Fruit fly (Drosophila melanogaster): ENCODE data around the gene Ubr3.
A peak's percentile ranks its signal among the peaks of the same experiment; 100 is the strongest.

Gene Ubr3

dm6 chrX:7959512-7959911 lies 23.8 kb downstream of the Ubr3 start (continued):
- TF ChIP-seq Dip3 (GFP tag; optimal IDR thresholded peaks at IDR 0.05) (no peak), Pdp1 (GFP tag; optimal IDR thresholded peaks at IDR 0.05) (no peak), gro (GFP tag; optimal IDR thresholded peaks at IDR 0.05) (no peak), amos (GFP tag; IDR thresholded peaks at IDR 0.05; ENCODE audit: partially characterized antibody) (no peak), CG16815 (GFP tag; optimal IDR thresholded peaks at IDR 0.05) (no peak), CG7357 (GFP tag; IDR thresholded peaks at IDR 0.05) (no peak), CG11398 (GFP tag; optimal IDR thresholded peaks at IDR 0.05) (no peak), ftz-f1 (GFP tag; optimal IDR thresholded peaks at IDR 0.05) (no peak), CG17385 (GFP tag; optimal IDR thresholded peaks at IDR 0.05) (no peak), gsb-n (tag; optimal IDR thresholded peaks at IDR 0.05) (no peak), Dref (GFP tag; IDR thresholded peaks at IDR 0.05) (0 out of 2 replicates have a peak, but pooled peaks have one; percentile 22), CG34422 (GFP tag; IDR thresholded peaks at IDR 0.05) (no peak), Hand (GFP tag; optimal IDR thresholded peaks at IDR 0.05) (no peak), CG13296 (GFP tag; optimal IDR thresholded peaks at IDR 0.05) (no peak), pfk (GFP tag; optimal IDR thresholded peaks at IDR 0.05) (peak; percentile 86), kay (GFP tag; optimal IDR thresholded peaks at IDR 0.05) (no peak), CG12942 (GFP tag; optimal IDR thresholded peaks at IDR 0.05) (no peak), B-H2 (GFP tag; optimal IDR thresholded peaks at IDR 0.05) (no peak), CG17361 (GFP tag; IDR thresholded peaks at IDR 0.05) (no peak), kni (GFP tag; optimal IDR thresholded peaks at IDR 0.05) (no peak), luna (GFP tag; optimal IDR thresholded peaks at IDR 0.05) (no peak), ac (GFP tag; optimal IDR thresholded peaks at IDR 0.05) (no peak), Dad (GFP tag; optimal IDR thresholded peaks at IDR 0.05) (no peak), pum (GFP tag; optimal IDR thresholded peaks at IDR 0.05) (no peak), chif (GFP tag; optimal IDR thresholded peaks at IDR 0.05) (no peak), danr (GFP tag; IDR thresholded peaks at IDR 0.05) (no peak), CG9797 (GFP tag; optimal IDR thresholded peaks at IDR 0.05) (no peak), btn (GFP tag; optimal IDR thresholded peaks at IDR 0.05) (no peak), Dll (GFP tag; IDR thresholded peaks at IDR 0.05; ENCODE audit: partially characterized antibody) (0 out of 4 replicates have a peak, but pooled peaks have one; percentile 38), Hsf (GFP tag; optimal IDR thresholded peaks at IDR 0.05) (no peak), Atf6 (GFP tag; IDR thresholded peaks at IDR 0.05) (no peak), BEAF-32 (GFP tag; optimal IDR thresholded peaks at IDR 0.05) (peak; percentile 34), CG10462 (GFP tag; optimal IDR thresholded peaks at IDR 0.05) (no peak), CG8765 (GFP tag; IDR thresholded peaks at IDR 0.05) (no peak), Rfx (GFP tag; IDR thresholded peaks at IDR 0.05) (no peak), cwo (GFP tag; optimal IDR thresholded peaks at IDR 0.05) (no peak), gfzf (GFP tag; optimal IDR thresholded peaks at IDR 0.05) (peak; percentile 49), ERR (GFP tag; optimal IDR thresholded peaks at IDR 0.05) (no peak), CG8290 (GFP tag; optimal IDR thresholded peaks at IDR 0.05) (peak; percentile 46), CG8290 (tag; optimal IDR thresholded peaks at IDR 0.05) (no peak), sens (GFP tag) (peak; percentile 64), Doc3 (GFP tag; IDR thresholded peaks at IDR 0.05; ENCODE audit: partially characterized antibody) (0 out of 3 replicates have a peak, but pooled peaks have one; percentile 19), crc (GFP tag; optimal IDR thresholded peaks at IDR 0.05) (no peak), Sry-δ (GFP tag; optimal IDR thresholded peaks at IDR 0.05) (peak; percentile 32), CG9727 (GFP tag; optimal IDR thresholded peaks at IDR 0.05) (no peak), Dfd (GFP tag; optimal IDR thresholded peaks at IDR 0.05) (no peak), zen (tag; optimal IDR thresholded peaks at IDR 0.05) (no peak), CG1647 (GFP tag; optimal IDR thresholded peaks at IDR 0.05) (no peak), tin (GFP tag; optimal IDR thresholded peaks at IDR 0.05) (no peak), Fer3 (tag; optimal IDR thresholded peaks at IDR 0.05) (no peak), CG17186 (GFP tag; optimal IDR thresholded peaks at IDR 0.05) (no peak), CG14965 (GFP tag; optimal IDR thresholded peaks at IDR 0.05; ENCODE audit: borderline replicate concordance) (no peak)

All from whole organism, embryonic.